Fruit fly (Drosophila melanogaster) whole organism, pupa: ENCODE data around the gene Ugt36E1.

Experiments
- CG12605 ChIP-seq: fragments of 200-800 bp; sonication (Bioruptor generic); IDR thresholded peaks from 2 replicates; pipeline ENCODE4 v1.3.6; 2022; ENCODE audit warnings: missing biosample characterization, missing genetic modification characterization
- CG17806 ChIP-seq: fragments of 200-800 bp; sonication (Bioruptor generic); optimal IDR thresholded peaks from 2 replicates; lab custom pipeline; 2018; ENCODE audit warnings: missing biosample characterization, mild to moderate bottlenecking, missing genetic modification characterization, moderate library complexity
- CG34367 ChIP-seq: fragments of 200-800 bp; sonication (Bioruptor generic); optimal IDR thresholded peaks from 2 replicates; lab custom pipeline; 2018; ENCODE audit warnings: missing biosample characterization, mild to moderate bottlenecking, missing genetic modification characterization
- CG4496 ChIP-seq: fragments of 200-800 bp; sonication (Bioruptor generic); IDR thresholded peaks from 3 replicates; pipeline ENCODE4 v1.3.6; 2022; ENCODE audit warnings: missing biosample characterization, missing genetic modification characterization
- CG8301 ChIP-seq: fragments of 200-800 bp; sonication (Bioruptor generic); optimal IDR thresholded peaks from 2 replicates; lab custom pipeline; 2018; ENCODE audit warnings: missing biosample characterization, mild to moderate bottlenecking, missing genetic modification characterization
- D1 ChIP-seq: fragments of 200-800 bp; sonication (Bioruptor generic); optimal IDR thresholded peaks from 2 replicates; lab custom pipeline; 2018; ENCODE audit warnings: missing biosample characterization, mild to moderate bottlenecking, missing genetic modification characterization, moderate library complexity
- EcR ChIP-seq: fragments of 200-800 bp; sonication (Bioruptor generic); optimal IDR thresholded peaks from 3 replicates; lab custom pipeline; 2019; ENCODE audit warnings: missing biosample characterization, missing genetic modification characterization, mild to moderate bottlenecking, moderate library complexity, missing genetic modification reagents
- Pif1A ChIP-seq: fragments of 200-800 bp; sonication (Bioruptor generic); optimal IDR thresholded peaks from 3 replicates; lab custom pipeline; 2016; ENCODE audit warnings: missing biosample characterization, missing genetic modification characterization

- TF ChIP-seq CG34367, result no peak
- no peak for TF ChIP-seq CG4496
- TF ChIP-seq CG12605 (GFP tag; lab: Robert Waterston, UW), result no peak
- no peak for TF ChIP-seq CG8301 (tag; lab: Kevin White, UChicago)
- no peak for TF ChIP-seq Pif1A (GFP tag; lab: Kevin White, UChicago)
- TF ChIP-seq EcR (GFP tag; lab: Kevin White, UChicago), result no peak
- TF ChIP-seq D1, result no peak
- TF ChIP-seq CG17806 (tag; lab: Kevin White, UChicago), result no peak
Observed at dm6 chr2L:18843560-18843959, 17.0 kb downstream of the Ugt36E1 start.
